Worm (Caenorhabditis elegans): ENCODE results near the gene srz-37.

DNA sequence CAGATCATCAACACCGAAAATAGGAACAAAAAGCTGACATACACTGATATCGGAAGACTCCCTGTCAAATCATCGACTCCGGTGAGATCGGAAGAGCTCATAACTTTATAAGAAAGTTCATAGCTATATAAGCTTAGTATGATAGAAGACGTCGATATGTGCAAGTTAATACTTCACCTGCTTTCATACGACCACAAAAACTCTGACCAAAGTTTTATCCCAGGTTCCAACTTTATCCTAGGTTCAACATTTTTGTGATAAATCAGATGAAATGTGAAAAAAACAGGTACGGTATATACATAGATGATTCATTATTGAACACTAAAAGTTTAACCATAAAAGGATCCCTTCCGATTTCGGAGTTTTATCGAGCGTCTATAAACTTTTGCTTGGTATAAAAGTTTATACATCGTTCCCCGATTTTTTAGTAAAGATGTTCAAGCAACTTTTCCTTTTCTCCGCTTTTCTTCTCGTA lies 2.7 kb downstream of the srz-37 start, which contains the start of the genes srz-70 and C09G12.5:
- TF ChIP-seq lin-39 (tag; optimal IDR thresholded peaks at IDR 0.05) = no peak
- TF ChIP-seq F26F4.8 (GFP tag; conservative IDR thresholded peaks at IDR 0.05) = no peak
- no peak for TF ChIP-seq ama-1 (optimal IDR thresholded peaks at IDR 0.05)
- no peak for TF ChIP-seq daf-16 (GFP tag; optimal IDR thresholded peaks at IDR 0.05)
- no peak for TF ChIP-seq daf-16 (tag; optimal IDR thresholded peaks at IDR 0.05)
- no peak for TF ChIP-seq nhr-102 (tag; optimal IDR thresholded peaks at IDR 0.05)
- TF ChIP-seq lin-13 (GFP tag; optimal IDR thresholded peaks at IDR 0.05) = no peak
- TF ChIP-seq nhr-11 (tag; optimal IDR thresholded peaks at IDR 0.05) = no peak
- no peak for TF ChIP-seq fkh-10 (GFP tag; optimal IDR thresholded peaks at IDR 0.05)
- no peak for TF ChIP-seq ZK546.5 (tag; optimal IDR thresholded peaks at IDR 0.05)
- TF ChIP-seq Y5F2A.4 (GFP tag; optimal IDR thresholded peaks at IDR 0.05) = no peak
- no peak for TF ChIP-seq tra-1 (GFP tag; IDR thresholded peaks at IDR 0.05)
- TF ChIP-seq dpl-1 (GFP tag; optimal IDR thresholded peaks at IDR 0.05) = no peak
- no peak for TF ChIP-seq ceh-82 (tag; optimal IDR thresholded peaks at IDR 0.05)
- no peak for TF ChIP-seq T26A8.4 (GFP tag; IDR thresholded peaks at IDR 0.05)
